Worm (Caenorhabditis elegans): ENCODE data around the gene sre-28.
A peak's percentile ranks its signal among the peaks of the same experiment; 100 is the strongest.

The sre-28 gene

DNA sequence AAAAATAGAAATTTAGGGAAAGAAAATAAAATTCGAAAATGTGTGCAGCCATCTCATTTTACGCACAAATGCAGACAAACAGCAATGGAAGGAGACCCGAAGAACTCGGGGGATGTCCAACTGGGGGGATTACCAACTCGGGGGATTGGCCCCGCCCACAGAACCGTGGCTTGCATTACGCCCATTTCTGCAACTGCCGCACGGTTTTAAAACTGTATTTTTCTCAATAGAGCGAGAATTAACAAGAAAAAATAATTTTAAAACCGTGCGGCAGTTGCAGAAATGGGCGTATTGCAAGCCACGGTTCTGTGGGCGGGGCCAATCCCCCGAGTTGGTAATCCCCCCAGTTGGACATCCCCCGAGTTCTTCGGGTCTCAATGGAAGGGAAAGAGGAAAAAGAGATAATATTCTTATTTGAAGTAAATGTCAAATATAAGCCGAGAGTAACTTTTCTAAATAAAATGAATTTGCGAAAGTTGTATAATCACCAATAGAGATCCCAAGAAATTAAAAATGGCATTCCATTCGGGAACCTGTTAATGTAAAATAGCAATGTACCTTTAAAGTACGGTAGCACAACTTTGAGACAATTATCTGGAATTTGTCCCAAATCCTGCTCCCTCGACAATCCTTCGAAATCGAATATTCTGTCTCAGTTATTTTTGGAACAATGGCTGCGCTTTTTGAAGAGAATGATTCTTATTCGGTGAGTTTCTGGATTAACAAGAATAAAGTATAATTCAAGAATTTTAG is 36.7 kb downstream of the sre-28 start, which contains the start of the genes ruvb-1 and tofu-1 (continued):
- TF ChIP-seq nhr-48 (tag; optimal IDR thresholded peaks at IDR 0.05) = peak; percentile 59
- TF ChIP-seq D1046.2 (GFP tag; IDR thresholded peaks at IDR 0.05) = 0 out of 2 replicates have a peak, but pooled peaks have one; percentile 27
- peak; percentile 57; the same call in 1 of the 2 replicates for TF ChIP-seq lin-1 (GFP tag; IDR thresholded peaks at IDR 0.05)
- TF ChIP-seq saeg-2 (GFP tag; IDR thresholded peaks at IDR 0.05) = 0 out of 2 replicates have a peak, but pooled peaks have one; percentile 33
- TF ChIP-seq dmd-8 (GFP tag; IDR thresholded peaks at IDR 0.05) = peak; percentile 57; the same call in 1 of the 2 replicates
- peak in 1 of 2 experiments; percentile 1 for TF ChIP-seq hif-1 (tag; optimal IDR thresholded peaks at IDR 0.05)
- TF ChIP-seq arid-1 (GFP tag; conservative IDR thresholded peaks at IDR 0.05) = peak; percentile 54; the same call in 1 of the 2 replicates

ce11 chrV:9982568-9982967 is 38.4 kb downstream of the sre-28 start, which contains the start of gene C27H6.9:
C27H6.9 (plus strand) TSS chrV:9982868.
- TF ChIP-seq ceh-32 (tag; optimal IDR thresholded peaks at IDR 0.05; ENCODE audit: poor library complexity) = no peak
- TF ChIP-seq mdl-1 (tag; optimal IDR thresholded peaks at IDR 0.05) = no peak
- no peak for TF ChIP-seq ceh-62 (tag; optimal IDR thresholded peaks at IDR 0.05)
- no peak for TF ChIP-seq lim-7 (GFP tag; IDR thresholded peaks at IDR 0.05)
- no peak for TF ChIP-seq egl-43 (GFP tag; IDR thresholded peaks at IDR 0.05)
- no peak for TF ChIP-seq nhr-111 (GFP tag; optimal IDR thresholded peaks at IDR 0.05)
- no peak for TF ChIP-seq mxl-3 (GFP tag; optimal IDR thresholded peaks at IDR 0.05)
- TF ChIP-seq dpl-1 (GFP tag; optimal IDR thresholded peaks at IDR 0.05) = no peak
- TF ChIP-seq ceh-82 (tag; optimal IDR thresholded peaks at IDR 0.05) = no peak
- TF ChIP-seq nhr-76 (tag; optimal IDR thresholded peaks at IDR 0.05) = no peak
- TF ChIP-seq mep-1 (tag; optimal IDR thresholded peaks at IDR 0.05) = no peak
- no peak for TF ChIP-seq nhr-41 (GFP tag; IDR thresholded peaks at IDR 0.05)
- TF ChIP-seq cey-2 (tag; optimal IDR thresholded peaks at IDR 0.05; ENCODE audit: borderline replicate concordance, insufficient read depth) = no peak
- no peak for TF ChIP-seq ceh-44 (GFP tag; IDR thresholded peaks at IDR 0.05)

DNA sequence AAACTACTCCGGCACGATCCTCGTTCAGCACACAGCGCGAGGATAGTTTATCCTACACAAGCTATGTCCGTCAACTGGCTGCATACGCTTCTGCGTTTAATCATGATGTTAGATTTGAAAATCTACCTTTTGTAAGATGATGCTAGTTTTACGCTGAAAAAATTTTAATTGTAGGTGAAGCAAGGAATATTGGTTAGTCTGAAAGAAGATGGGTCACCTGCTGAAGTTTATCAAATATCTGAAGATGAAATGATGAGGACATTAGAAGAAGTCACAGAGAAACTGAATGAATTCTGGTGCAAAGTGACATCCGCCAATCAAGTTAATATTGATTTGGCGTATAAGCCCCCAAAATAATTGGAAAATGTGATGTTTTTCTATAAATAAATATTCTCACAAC is 39.3 kb downstream of the sre-28 start:
- TF ChIP-seq F26F4.8 (GFP tag; conservative IDR thresholded peaks at IDR 0.05) (no peak), ztf-11 (tag; optimal IDR thresholded peaks at IDR 0.05) (no peak), nhr-42 (GFP tag; IDR thresholded peaks at IDR 0.05) (no peak), nhr-25 (tag; optimal IDR thresholded peaks at IDR 0.05; ENCODE audit: borderline replicate concordance, insufficient read depth) (no peak), nhr-41 (GFP tag; IDR thresholded peaks at IDR 0.05) (no peak), pqm-1 (tag; optimal IDR thresholded peaks at IDR 0.05) (no peak), F10B5.3 (tag; optimal IDR thresholded peaks at IDR 0.05) (no peak), dmd-9 (GFP tag; IDR thresholded peaks at IDR 0.05) (no peak), F37D6.2 (tag; optimal IDR thresholded peaks at IDR 0.05) (no peak), aly-2 (tag; optimal IDR thresholded peaks at IDR 0.05) (no peak), cey-2 (tag; optimal IDR thresholded peaks at IDR 0.05; ENCODE audit: borderline replicate concordance, insufficient read depth) (no peak), nhr-11 (tag; optimal IDR thresholded peaks at IDR 0.05) (no peak), mdt-29 (GFP tag; IDR thresholded peaks at IDR 0.05) (peak; percentile 15; the same call in 1 of the 2 replicates), lin-29 (GFP tag; IDR thresholded peaks at IDR 0.05) (no peak), daf-19 (GFP tag; conservative IDR thresholded peaks at IDR 0.05) (0 out of 2 replicates have a peak, but pooled peaks have one; percentile 24), dpl-1 (GFP tag; optimal IDR thresholded peaks at IDR 0.05) (no peak), lin-15B (tag; optimal IDR thresholded peaks at IDR 0.05) (no peak), spr-3 (GFP tag; optimal IDR thresholded peaks at IDR 0.05) (no peak), unc-39 (tag; optimal IDR thresholded peaks at IDR 0.05) (no peak), mes-2 (tag; optimal IDR thresholded peaks at IDR 0.05; ENCODE audit: poor library complexity, severe bottlenecking) (no peak), daf-8 (GFP tag; IDR thresholded peaks at IDR 0.05) (no peak), spr-1 (tag; optimal IDR thresholded peaks at IDR 0.05) (no peak), mep-1 (tag; optimal IDR thresholded peaks at IDR 0.05) (peak; percentile 39), nhr-111 (GFP tag; optimal IDR thresholded peaks at IDR 0.05) (no peak), dmd-8 (GFP tag; IDR thresholded peaks at IDR 0.05) (no peak), dve-1 (tag; optimal IDR thresholded peaks at IDR 0.05; ENCODE audit: insufficient read depth) (peak; percentile 33), ceh-82 (tag; optimal IDR thresholded peaks at IDR 0.05) (no peak), Y48G9A.11 (GFP tag; IDR thresholded peaks at IDR 0.05) (no peak), zip-11 (GFP tag; IDR thresholded peaks at IDR 0.05) (no peak), dmd-6 (GFP tag; IDR thresholded peaks at IDR 0.05) (peak; percentile 11; the same call in 1 of the 2 replicates), T26A8.4 (GFP tag; IDR thresholded peaks at IDR 0.05) (peak; percentile 49; the same call in 1 of the 2 replicates)

Data from whole organism, L4 larva.